Worm (Caenorhabditis elegans) whole organism, late embryonic: ENCODE data around the gene mac-1.

ENCODE experiments used
- T23F11.4 ChIP-seq: fragments of 200-800 bp; sonication (Bioruptor generic); optimal IDR thresholded peaks from 2 replicates; lab custom pipeline; 2018; ENCODE audit warnings: mild to moderate bottlenecking, missing genetic modification characterization, missing compliant biosample characterization
- ama-1 ChIP-seq: fragments of 150-350 bp; optimal IDR thresholded peaks from 2 replicates; lab custom pipeline; 2014
- ceh-14 ChIP-seq: sonication (generic microtip); optimal IDR thresholded peaks from 2 replicates; lab custom pipeline; 2016; ENCODE audit warnings: missing genotype, missing genetic modification characterization, missing compliant biosample characterization
- ceh-19 ChIP-seq: fragments of 200-800 bp; sonication (Bioruptor generic); optimal IDR thresholded peaks from 2 replicates; lab custom pipeline; 2018; ENCODE audit warnings: mild to moderate bottlenecking, missing genetic modification characterization, missing compliant biosample characterization
- ceh-2 ChIP-seq: sonication (generic microtip); optimal IDR thresholded peaks from 2 replicates; lab custom pipeline; 2016; ENCODE audit warnings: missing genotype, missing genetic modification characterization, missing compliant biosample characterization
- ceh-22 ChIP-seq: sonication (generic microtip); optimal IDR thresholded peaks from 2 replicates; lab custom pipeline; 2017; ENCODE audit warnings: missing biosample characterization, missing genetic modification characterization
- ceh-24 ChIP-seq: sonication (generic microtip); optimal IDR thresholded peaks from 2 replicates; lab custom pipeline; 2016; ENCODE audit warnings: mild to moderate bottlenecking, missing genetic modification characterization, missing compliant biosample characterization
- ceh-34 ChIP-seq: sonication (generic microtip); optimal IDR thresholded peaks from 2 replicates; lab custom pipeline; 2016; ENCODE audit warnings: mild to moderate bottlenecking, missing genetic modification characterization, missing compliant biosample characterization
- ceh-45 ChIP-seq: fragments of 200-800 bp; sonication (Bioruptor generic); IDR thresholded peaks from 2 replicates; pipeline ENCODE4 v1.3.6; 2022; ENCODE audit warnings: missing genetic modification reagents, missing genetic modification characterization, missing compliant biosample characterization
- ceh-48 ChIP-seq: sonication (generic microtip); optimal IDR thresholded peaks from 2 replicates; lab custom pipeline; 2016; ENCODE audit warnings: missing genetic modification characterization, inconsistent platforms, missing compliant biosample characterization
- ceh-6 ChIP-seq: fragments of 200-800 bp; sonication (Bioruptor generic); optimal IDR thresholded peaks from 2 replicates; lab custom pipeline; 2018; ENCODE audit warnings: mild to moderate bottlenecking, missing genetic modification characterization, missing compliant biosample characterization
- ceh-9 ChIP-seq: sonication (generic microtip); optimal IDR thresholded peaks from 2 replicates; lab custom pipeline; 2016; ENCODE audit warnings: mild to moderate bottlenecking, missing genetic modification characterization, inconsistent platforms, missing compliant biosample characterization
- che-1 ChIP-seq: sonication (generic microtip); optimal IDR thresholded peaks from 2 replicates; lab custom pipeline; 2016; ENCODE audit warnings: mild to moderate bottlenecking, missing genetic modification characterization, missing compliant biosample characterization
- dmd-4 ChIP-seq: sonication (generic microtip); optimal IDR thresholded peaks from 2 replicates; lab custom pipeline; 2016; ENCODE audit warnings: borderline replicate concordance, missing genetic modification characterization, missing compliant biosample characterization
- dve-1 ChIP-seq: sonication (generic microtip); optimal IDR thresholded peaks from 2 replicates; lab custom pipeline; 2017; ENCODE audit warnings: antibody characterized with exemption, mild to moderate bottlenecking, missing genetic modification characterization, missing compliant biosample characterization
- elt-2 ChIP-seq: sonication (generic microtip); optimal IDR thresholded peaks from 2 replicates; lab custom pipeline; 2016; ENCODE audit warnings: missing genetic modification reagents, missing genetic modification characterization, missing compliant biosample characterization
- elt-4 ChIP-seq: sonication (generic microtip); optimal IDR thresholded peaks from 2 replicates; lab custom pipeline; 2016; ENCODE audit warnings: missing genetic modification characterization, missing compliant biosample characterization
- fax-1 ChIP-seq: sonication (generic microtip); optimal IDR thresholded peaks from 2 replicates; lab custom pipeline; 2016; ENCODE audit warnings: missing genotype, missing genetic modification characterization, missing compliant biosample characterization
- hlh-15 ChIP-seq: sonication (generic microtip); optimal IDR thresholded peaks from 2 replicates; lab custom pipeline; 2016; ENCODE audit warnings: missing genetic modification characterization, missing compliant biosample characterization
- hlh-8 ChIP-seq: sonication (generic microtip); optimal IDR thresholded peaks from 2 replicates; lab custom pipeline; 2016; ENCODE audit warnings: missing genotype, missing genetic modification characterization, missing compliant biosample characterization
- lin-11 ChIP-seq: fragments of 200-800 bp; sonication (Bioruptor generic); optimal IDR thresholded peaks from 2 replicates; lab custom pipeline; 2018; ENCODE audit warnings: mild to moderate bottlenecking, missing genetic modification characterization, missing compliant biosample characterization
- nfya-1 ChIP-seq: sonication (generic microtip); optimal IDR thresholded peaks from 2 replicates; lab custom pipeline; 2017; ENCODE audit warnings: missing genetic modification characterization, mild to moderate bottlenecking, missing compliant biosample characterization, antibody characterized with exemption, moderate library complexity
- nhr-232 ChIP-seq: sonication (generic microtip); optimal IDR thresholded peaks from 2 replicates; lab custom pipeline; 2016; ENCODE audit warnings: missing genetic modification characterization, missing compliant biosample characterization
- npax-4 ChIP-seq: sonication (generic microtip); optimal IDR thresholded peaks from 2 replicates; lab custom pipeline; 2016; ENCODE audit warnings: missing genetic modification characterization, missing compliant biosample characterization
- odd-2 ChIP-seq: sonication (generic microtip); optimal IDR thresholded peaks from 2 replicates; lab custom pipeline; 2017; ENCODE audit warnings: antibody characterized with exemption, mild to moderate bottlenecking, missing genetic modification characterization, missing compliant biosample characterization
- pag-3 ChIP-seq: sonication (generic microtip); optimal IDR thresholded peaks from 2 replicates; lab custom pipeline; 2016; ENCODE audit warnings: missing compliant biosample characterization, missing genetic modification characterization, borderline replicate concordance
- pat-9 ChIP-seq: fragments of 200-800 bp; sonication (Bioruptor generic); optimal IDR thresholded peaks from 2 replicates; lab custom pipeline; 2018; ENCODE audit warnings: mild to moderate bottlenecking, missing genetic modification characterization, moderate library complexity, missing compliant biosample characterization
- pha-4 ChIP-seq: fragments of 150-350 bp; optimal IDR thresholded peaks from 2 replicates; lab custom pipeline; 2018; ENCODE audit warnings: missing biosample characterization, missing genetic modification reagents, missing genetic modification characterization
- sox-2 ChIP-seq: fragments of 200-800 bp; sonication (Bioruptor generic); IDR thresholded peaks from 2 replicates; pipeline ENCODE4 v1.3.6; 2022; ENCODE audit warnings: missing genetic modification reagents, missing genetic modification characterization, missing compliant biosample characterization
- syd-9 ChIP-seq: sonication (generic microtip); optimal IDR thresholded peaks from 2 replicates; lab custom pipeline; 2016; ENCODE audit warnings: mild to moderate bottlenecking, missing genetic modification characterization, moderate library complexity, missing compliant biosample characterization
- tbx-7 ChIP-seq: sonication (generic microtip); optimal IDR thresholded peaks from 2 replicates; lab custom pipeline; 2016; ENCODE audit warnings: missing genotype, missing genetic modification characterization, missing compliant biosample characterization
- ttx-3 ChIP-seq: sonication (generic microtip); optimal IDR thresholded peaks from 2 replicates; lab custom pipeline; 2016; ENCODE audit warnings: missing genetic modification reagents, missing genetic modification characterization, missing compliant biosample characterization
- unc-42 ChIP-seq: sonication (generic microtip); optimal IDR thresholded peaks from 2 replicates; lab custom pipeline; 2016; ENCODE audit warnings: missing genotype, missing genetic modification characterization, missing compliant biosample characterization
- unc-55 ChIP-seq: sonication (generic microtip); optimal IDR thresholded peaks from 2 replicates; lab custom pipeline; 2017; ENCODE audit warnings: missing biosample characterization, missing genetic modification reagents, missing genetic modification characterization

The mac-1 gene

DNA sequence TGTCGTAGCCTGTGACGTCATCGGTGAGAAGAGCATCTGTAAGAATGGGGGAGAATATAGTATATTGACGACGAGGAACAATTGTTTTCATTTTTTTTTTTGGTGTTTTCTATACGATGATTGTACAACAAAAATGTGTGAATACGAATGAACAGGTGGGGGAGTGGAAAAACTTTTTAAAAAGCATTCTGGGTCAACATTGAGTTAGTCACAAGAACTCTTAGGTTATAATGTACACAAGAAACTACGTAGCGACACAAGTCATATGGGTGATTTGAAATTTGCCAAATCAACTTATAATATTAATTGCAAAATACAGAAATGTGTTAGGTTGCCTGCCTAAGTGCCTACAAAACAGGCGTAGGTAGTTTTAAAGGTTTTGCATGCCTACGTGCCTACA is 36.6 kb downstream of the mac-1 start:
- no peak for TF ChIP-seq ttx-3 (tag; lab: Kevin White, UChicago)
- TF ChIP-seq ama-1 = no peak
- TF ChIP-seq ceh-19 = no peak
- TF ChIP-seq ceh-24 (tag; lab: Kevin White, UChicago) = no peak
- TF ChIP-seq syd-9 (tag; lab: Kevin White, UChicago) = no peak
- no peak for TF ChIP-seq dmd-4 (tag; lab: Kevin White, UChicago)
- no peak for TF ChIP-seq pha-4 (tag; lab: Kevin White, UChicago)
- no peak for TF ChIP-seq elt-4 (tag; lab: Kevin White, UChicago)
- TF ChIP-seq nhr-232 (tag; lab: Kevin White, UChicago) = no peak
- no peak for TF ChIP-seq ceh-2 (tag; lab: Kevin White, UChicago)
- no peak for TF ChIP-seq ceh-34 (tag; lab: Kevin White, UChicago)
- no peak for TF ChIP-seq ceh-14 (tag; lab: Kevin White, UChicago)
- TF ChIP-seq nfya-1 (tag; lab: Kevin White, UChicago) = no peak
- TF ChIP-seq, all 69 proteins: peak for 0

DNA sequence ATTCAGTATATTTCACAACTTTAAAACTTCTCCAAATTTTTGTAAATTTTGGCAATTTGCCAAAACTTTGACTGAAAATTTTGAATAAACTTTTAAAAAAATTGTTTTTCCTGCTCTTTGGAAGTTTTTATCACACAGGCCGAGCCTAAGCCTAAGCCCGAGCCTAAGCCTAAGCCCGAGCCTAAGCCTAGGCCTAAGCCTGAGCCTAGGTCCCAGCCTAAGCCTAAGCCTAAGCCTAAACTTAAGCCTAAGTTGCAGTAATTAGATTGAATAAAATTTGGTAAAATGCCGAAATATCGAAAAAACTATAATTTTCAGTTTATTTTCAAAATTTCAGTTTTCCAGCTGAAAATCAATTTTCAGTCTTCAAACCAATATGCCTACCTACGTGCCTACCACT is 37.2 kb downstream of the mac-1 start:
- TF ChIP-seq che-1 (tag; lab: Kevin White, UChicago) (no peak), hlh-15 (tag; lab: Kevin White, UChicago) (no peak), unc-42 (tag; lab: Kevin White, UChicago) (no peak), pha-4 (tag; lab: Kevin White, UChicago) (no peak), ceh-24 (tag; lab: Kevin White, UChicago) (no peak), pat-9 (tag; lab: Kevin White, UChicago) (no peak), ceh-2 (tag; lab: Kevin White, UChicago) (no peak), fax-1 (tag; lab: Kevin White, UChicago) (no peak), syd-9 (tag; lab: Kevin White, UChicago) (no peak), ceh-34 (tag; lab: Kevin White, UChicago) (no peak), T23F11.4 (GFP tag; lab: Kevin White, UChicago) (no peak), ceh-48 (tag; lab: Kevin White, UChicago) (no peak), ceh-45 (no peak), ceh-9 (tag; lab: Kevin White, UChicago) (no peak), sox-2 (GFP tag; lab: Robert Waterston, UW) (no peak)

DNA sequence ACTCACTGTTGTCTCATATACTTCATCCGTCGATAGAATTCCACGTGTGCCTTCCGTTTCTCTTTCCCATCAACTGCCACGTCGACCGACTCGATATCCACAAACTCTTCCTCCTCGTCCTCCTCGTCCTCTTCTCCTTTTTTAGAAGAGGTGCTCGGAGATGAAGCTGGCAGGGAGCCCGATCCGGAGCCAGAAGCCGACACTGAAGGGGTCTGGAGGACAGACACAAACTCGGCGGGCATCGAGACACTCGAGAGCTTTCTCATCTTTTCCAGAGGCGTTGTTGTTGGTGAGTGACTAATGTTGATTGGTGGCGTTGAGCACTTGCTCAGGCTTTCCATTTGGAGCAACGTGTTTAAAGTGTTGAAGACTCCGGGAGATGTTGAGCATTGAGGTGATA is 38.1 kb downstream of the mac-1 start:
- TF ChIP-seq hlh-8 (tag; lab: Kevin White, UChicago) = no peak
- no peak for TF ChIP-seq elt-2 (tag; lab: Kevin White, UChicago)
- TF ChIP-seq ceh-22 (tag; lab: Kevin White, UChicago) = no peak
- no peak for TF ChIP-seq dve-1 (tag; lab: Kevin White, UChicago)
- TF ChIP-seq ceh-24 (tag; lab: Kevin White, UChicago) = no peak
- no peak for TF ChIP-seq ceh-2 (tag; lab: Kevin White, UChicago)
- TF ChIP-seq ceh-45 = no peak
- TF ChIP-seq T23F11.4 (GFP tag; lab: Kevin White, UChicago) = no peak
- TF ChIP-seq pha-4 (tag; lab: Kevin White, UChicago) = no peak
- TF ChIP-seq ceh-6 = no peak
- TF ChIP-seq ttx-3 (tag; lab: Kevin White, UChicago) = no peak
- no peak for TF ChIP-seq unc-55 (GFP tag; lab: Kevin White, UChicago)
- TF ChIP-seq npax-4 = no peak
- no peak for TF ChIP-seq odd-2 (tag; lab: Kevin White, UChicago)
- TF ChIP-seq fax-1 (tag; lab: Kevin White, UChicago) = no peak
- TF ChIP-seq ama-1 = no peak
- TF ChIP-seq pag-3 (tag; lab: Kevin White, UChicago) = no peak
- TF ChIP-seq tbx-7 (tag; lab: Kevin White, UChicago) = no peak
- no peak for TF ChIP-seq nhr-232 (tag; lab: Kevin White, UChicago)
- TF ChIP-seq lin-11 (tag; lab: Kevin White, UChicago) = no peak
